Worm (Caenorhabditis elegans) whole organism, L2 larva: Measurements from ENCODE around the gene mtrf-1L.

ENCODE experiments used
- ama-1 ChIP-seq: fragments of 150-350 bp; optimal IDR thresholded peaks from 2 replicates; lab custom pipeline; 2018; ENCODE audit warnings: inconsistent platforms
- ceh-82 ChIP-seq: fragments of 150-350 bp; optimal IDR thresholded peaks from 2 replicates; lab custom pipeline; 2014; ENCODE audit warnings: missing biosample characterization, missing genetic modification characterization
- elt-3 ChIP-seq: sonication (generic microtip); optimal IDR thresholded peaks from 2 replicates; lab custom pipeline; 2017; ENCODE audit warnings: missing biosample characterization, missing genetic modification characterization
- lin-13 ChIP-seq: fragments of 150-350 bp; optimal IDR thresholded peaks from 2 replicates; lab custom pipeline; 2014; ENCODE audit warnings: missing biosample characterization, missing genetic modification reagents, missing genetic modification characterization
- lin-39 ChIP-seq: fragments of 150-350 bp; optimal IDR thresholded peaks from 2 replicates; lab custom pipeline; 2014; ENCODE audit warnings: missing biosample characterization, missing genetic modification reagents, missing genetic modification characterization
- lsy-2 ChIP-seq, 2 experiments: fragments of 150-350 bp in 1 of 2; sonication (generic microtip) in 1 of 2; optimal IDR thresholded peaks; 2 replicates each; lab custom pipeline; 2014 to 2017; ENCODE audit warnings: missing biosample characterization in 2 of 2, missing genetic modification characterization in 2 of 2
- mab-5 ChIP-seq: fragments of 150-350 bp; optimal IDR thresholded peaks from 2 replicates; lab custom pipeline; 2014; ENCODE audit warnings: missing biosample characterization, missing genetic modification characterization
- mdl-1 ChIP-seq, 2 experiments: fragments of 150-350 bp in 1 of 2; sonication (generic microtip) in 1 of 2; optimal IDR thresholded peaks; 2 replicates each; lab custom pipeline; 2017; ENCODE audit warnings: missing biosample characterization in 2 of 2, missing genetic modification characterization in 2 of 2
- nhr-23 ChIP-seq: fragments of 150-350 bp; optimal IDR thresholded peaks from 2 replicates; lab custom pipeline; 2014; ENCODE audit warnings: missing biosample characterization, missing genetic modification reagents, missing genetic modification characterization
- snpc-4 ChIP-seq: fragments of 150-350 bp; optimal IDR thresholded peaks from 2 replicates; lab custom pipeline; 2014; ENCODE audit warnings: missing biosample characterization, missing genetic modification characterization
- unc-39 ChIP-seq: fragments of 150-350 bp; optimal IDR thresholded peaks from 2 replicates; lab custom pipeline; 2014; ENCODE audit warnings: missing biosample characterization, missing genetic modification characterization
- ztf-1 ChIP-seq: fragments of 200-800 bp; sonication (Bioruptor generic); conservative IDR thresholded peaks from 2 replicates; pipeline ENCODE4 v1.3.6; 2022; ENCODE audit warnings: missing genetic modification characterization, missing compliant biosample characterization
- ztf-11 ChIP-seq: sonication (generic microtip); optimal IDR thresholded peaks from 2 replicates; lab custom pipeline; 2017; ENCODE audit warnings: missing biosample characterization, missing genetic modification characterization

- TF ChIP-seq mdl-1 (tag; optimal IDR thresholded peaks at IDR 0.05; lab: Kevin White, UChicago) (no peak), elt-3 (no peak), unc-39 (tag; lab: Kevin White, UChicago) (no peak), ceh-82 (no peak), ztf-11 (tag; lab: Kevin White, UChicago) (no peak), snpc-4 (tag; lab: Kevin White, UChicago) (no peak), ama-1 (no peak), lsy-2 (tag; optimal IDR thresholded peaks at IDR 0.05; lab: Kevin White, UChicago) (no peak), lin-13 (no peak), lin-39 (no peak), ztf-1 (no peak), mab-5 (tag; lab: Kevin White, UChicago) (no peak), nhr-23 (tag; lab: Kevin White, UChicago) (no peak)
Observed at ce11 chrIV:5149793-5150192, 37.2 kb upstream of the mtrf-1L start, which contains the start of gene C24D10.5.
